Worm (Caenorhabditis elegans): ENCODE measurements around the gene K11H12.8.

- TF ChIP-seq med-1 (GFP tag; optimal IDR thresholded peaks at IDR 0.05; ENCODE audit: insufficient read depth) (no peak), T22C8.4 (GFP tag; IDR thresholded peaks at IDR 0.05) (no peak), ref-1 (GFP tag; conservative IDR thresholded peaks at IDR 0.05) (no peak), tab-1 (GFP tag; IDR thresholded peaks at IDR 0.05) (no peak), ztf-29 (GFP tag; IDR thresholded peaks at IDR 0.05) (no peak)
Measured at ce11 chrIV:606055-606454, 49.1 kb upstream of the K11H12.8 start, which contains the start of gene inx-18.
